Worm (Caenorhabditis elegans) whole organism, L2 larva: Measurements from ENCODE around the gene srh-119.

ENCODE experiments used
- elt-1 ChIP-seq: fragments of 150-350 bp; optimal IDR thresholded peaks from 2 replicates; lab custom pipeline; 2014; ENCODE audit warnings: missing biosample characterization, missing genetic modification characterization
- fos-1 ChIP-seq: fragments of 150-350 bp; optimal IDR thresholded peaks from 2 replicates; lab custom pipeline; 2014; ENCODE audit warnings: missing biosample characterization, missing genetic modification characterization
- nhr-237 ChIP-seq: fragments of 150-350 bp; optimal IDR thresholded peaks from 2 replicates; lab custom pipeline; 2014; ENCODE audit warnings: missing biosample characterization, missing genetic modification characterization
- nhr-77 ChIP-seq: fragments of 150-350 bp; optimal IDR thresholded peaks from 2 replicates; lab custom pipeline; 2014; ENCODE audit warnings: missing biosample characterization, missing genetic modification characterization
- sem-4 ChIP-seq: fragments of 150-350 bp; optimal IDR thresholded peaks from 2 replicates; lab custom pipeline; 2014; ENCODE audit warnings: missing biosample characterization, missing genetic modification reagents, missing genetic modification characterization
- snpc-4 ChIP-seq: fragments of 150-350 bp; optimal IDR thresholded peaks from 2 replicates; lab custom pipeline; 2014; ENCODE audit warnings: missing biosample characterization, missing genetic modification characterization
- unc-39 ChIP-seq: fragments of 150-350 bp; optimal IDR thresholded peaks from 2 replicates; lab custom pipeline; 2014; ENCODE audit warnings: missing biosample characterization, missing genetic modification characterization

DNA sequence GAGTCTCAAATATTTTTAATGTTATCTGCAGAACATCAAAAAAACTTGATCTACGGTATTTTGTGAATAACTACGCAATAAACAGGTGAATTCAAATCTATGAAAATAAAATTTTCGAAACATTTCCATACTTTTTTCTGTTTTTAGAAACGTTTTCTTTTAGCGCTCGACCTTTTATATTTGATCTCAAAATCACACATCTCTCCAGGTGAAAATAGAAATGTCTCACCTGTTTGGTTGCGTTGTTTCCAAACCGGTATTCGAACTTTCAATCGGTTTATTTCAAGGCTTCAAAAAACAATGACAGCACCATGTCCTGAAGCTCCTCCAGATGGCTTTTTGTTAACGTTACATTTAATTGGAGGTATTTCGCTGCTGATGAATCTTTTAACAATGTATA lies 28.9 kb downstream of the srh-119 start, which contains the start of gene sri-9:
- no peak for TF ChIP-seq fos-1
- no peak for TF ChIP-seq elt-1 (tag; lab: Kevin White, UChicago)
- TF ChIP-seq snpc-4 (tag; lab: Kevin White, UChicago): no peak
- TF ChIP-seq unc-39 (tag; lab: Kevin White, UChicago): no peak
- no peak for TF ChIP-seq sem-4 (tag; lab: Kevin White, UChicago)
- TF ChIP-seq nhr-77 (tag; lab: Kevin White, UChicago): no peak
- no peak for TF ChIP-seq nhr-237
